Fruit fly (Drosophila melanogaster) whole organism, wandering third instar larva: ENCODE data around the gene Rbsn-5.

ENCODE experiments used
- Abd-B ChIP-seq: fragments of >200 bp; optimal IDR thresholded peaks from 2 replicates; lab custom pipeline; 2017; ENCODE audit warnings: missing biosample characterization, missing genetic modification characterization
- CG32264 ChIP-seq: fragments of 200-800 bp; sonication (Bioruptor generic); optimal IDR thresholded peaks from 2 replicates; lab custom pipeline; 2016; ENCODE audit warnings: missing biosample characterization, missing genetic modification characterization
- CG9705 ChIP-seq: fragments of 200-800 bp; sonication (Bioruptor generic); optimal IDR thresholded peaks from 2 replicates; lab custom pipeline; 2018; ENCODE audit warnings: missing biosample characterization, mild to moderate bottlenecking, missing genetic modification characterization
- CrebA ChIP-seq: fragments of 200-800 bp; sonication (Bioruptor generic); optimal IDR thresholded peaks from 2 replicates; lab custom pipeline; 2016; ENCODE audit warnings: missing biosample characterization, mild to moderate bottlenecking, missing genetic modification characterization, borderline replicate concordance
- Dfd ChIP-seq: fragments of >200 bp; optimal IDR thresholded peaks from 2 replicates; lab custom pipeline; 2017; ENCODE audit warnings: missing biosample characterization, missing genetic modification characterization
- Dif ChIP-seq: fragments of 200-275, 200-300 bp; sonication (Bioruptor generic); optimal IDR thresholded peaks from 2 replicates; lab custom pipeline; 2018; ENCODE audit warnings: missing biosample characterization, missing genetic modification characterization; ENCODE audit not compliant: partially characterized antibody
- GATAd ChIP-seq: sonication (Bioruptor generic); optimal IDR thresholded peaks from 2 replicates; lab custom pipeline; 2016; ENCODE audit warnings: missing biosample characterization, missing genetic modification characterization
- HLH106 ChIP-seq: fragments of 200-800 bp; optimal IDR thresholded peaks from 3 replicates; lab custom pipeline; 2019; ENCODE audit warnings: missing biosample characterization, mild to moderate bottlenecking, missing genetic modification characterization, moderate library complexity
- Hnf4 ChIP-seq: fragments of 200-800 bp; sonication (Bioruptor generic); optimal IDR thresholded peaks from 2 replicates; lab custom pipeline; 2016; ENCODE audit warnings: missing biosample characterization, mild to moderate bottlenecking, missing genetic modification characterization
- Hr78 ChIP-seq: fragments of >200 bp; optimal IDR thresholded peaks from 2 replicates; lab custom pipeline; 2017; ENCODE audit warnings: missing biosample characterization, missing genetic modification characterization
- Hr83 ChIP-seq: fragments of 200-300 bp; sonication (Bioruptor generic); optimal IDR thresholded peaks from 2 replicates; lab custom pipeline; 2016; ENCODE audit warnings: missing biosample characterization, mild to moderate bottlenecking, missing genetic modification characterization, moderate library complexity; ENCODE audit not compliant: poor library complexity, severe bottlenecking
- Jra ChIP-seq: sonication (Bioruptor generic); optimal IDR thresholded peaks from 2 replicates; lab custom pipeline; 2016; ENCODE audit warnings: missing biosample characterization, missing genetic modification characterization
- Myc ChIP-seq: fragments of >200 bp; optimal IDR thresholded peaks from 2 replicates; lab custom pipeline; 2017
- OdsH ChIP-seq: fragments of 200-800 bp; sonication (Bioruptor generic); optimal IDR thresholded peaks from 2 replicates; lab custom pipeline; 2016; ENCODE audit warnings: missing biosample characterization, mild to moderate bottlenecking, missing genetic modification characterization
- Rel ChIP-seq, 2 experiments: fragments of 200-800 bp; sonication (Bioruptor generic) in 1 of 2; optimal IDR thresholded peaks; 2 replicates in 1 of 2; 3 replicates in 1 of 2; lab custom pipeline; 2016 to 2019; ENCODE audit warnings: mild to moderate bottlenecking in 2 of 2, missing biosample characterization in 2 of 2, missing genetic modification characterization in 2 of 2, moderate library complexity in 1 of 2
- Sp1 ChIP-seq: fragments of 200-800 bp; sonication (Bioruptor generic); optimal IDR thresholded peaks from 3 replicates; lab custom pipeline; 2019; ENCODE audit warnings: missing biosample characterization, mild to moderate bottlenecking, missing genetic modification characterization, moderate library complexity
- Vsx2 ChIP-seq: fragments of 200-300, 225-300 bp; sonication (Bioruptor generic); optimal IDR thresholded peaks from 2 replicates; lab custom pipeline; 2018; ENCODE audit warnings: missing biosample characterization, missing genetic modification characterization; ENCODE audit not compliant: partially characterized antibody
- br ChIP-seq: fragments of 200-800 bp; sonication (Bioruptor generic); optimal IDR thresholded peaks from 2 replicates; lab custom pipeline; 2016; ENCODE audit warnings: missing biosample characterization, missing genetic modification characterization
- dl ChIP-seq, 2 experiments: fragments of 175-275, 200-275 bp in 1 of 2; fragments of 200-275 bp in 1 of 2; sonication (Bioruptor generic); optimal IDR thresholded peaks; lab custom pipeline; 2018; ENCODE audit warnings: mild to moderate bottlenecking in 2 of 2, missing biosample characterization in 2 of 2, missing genetic modification characterization in 2 of 2, moderate library complexity in 2 of 2; ENCODE audit not compliant: partially characterized antibody in 2 of 2, insufficient read depth in 1 of 2
- dmrt93B ChIP-seq: fragments of 200-800 bp; sonication (Bioruptor generic); optimal IDR thresholded peaks from 2 replicates; lab custom pipeline; 2018; ENCODE audit warnings: missing biosample characterization, mild to moderate bottlenecking, missing genetic modification characterization
- dsf ChIP-seq: sonication (Bioruptor generic); optimal IDR thresholded peaks from 2 replicates; lab custom pipeline; 2016; ENCODE audit warnings: missing biosample characterization, missing genetic modification characterization, borderline replicate concordance
- ey ChIP-seq: fragments of 200-800 bp; sonication (Bioruptor generic); optimal IDR thresholded peaks from 2 replicates; lab custom pipeline; 2016; ENCODE audit warnings: missing biosample characterization, missing genetic modification characterization
- foxo ChIP-seq, 2 experiments: fragments of 200-800 bp; sonication (Bioruptor generic); optimal IDR thresholded peaks; 2 replicates in 1 of 2; 3 replicates in 1 of 2; lab custom pipeline; 2016 to 2017; ENCODE audit warnings: missing biosample characterization in 2 of 2, missing genetic modification characterization in 2 of 2
- fru ChIP-seq: fragments of 200-800 bp; sonication (Bioruptor generic); optimal IDR thresholded peaks from 3 replicates; lab custom pipeline; 2016; ENCODE audit warnings: missing biosample characterization, mild to moderate bottlenecking, missing genetic modification characterization
- h ChIP-seq: fragments of 200-800 bp; sonication (Bioruptor generic); optimal IDR thresholded peaks from 3 replicates; lab custom pipeline; 2016; ENCODE audit warnings: missing biosample characterization, mild to moderate bottlenecking, missing genetic modification characterization
- jim ChIP-seq: fragments of 175-275, 200-325 bp; sonication (Bioruptor generic); optimal IDR thresholded peaks from 2 replicates; lab custom pipeline; 2016; ENCODE audit warnings: missing biosample characterization, mild to moderate bottlenecking, missing genetic modification characterization
- pan ChIP-seq: fragments of >200 bp; optimal IDR thresholded peaks from 2 replicates; lab custom pipeline; 2017
- psq ChIP-seq: fragments of 200-800 bp; sonication (Bioruptor generic); optimal IDR thresholded peaks from 3 replicates; lab custom pipeline; 2017; ENCODE audit warnings: missing biosample characterization, mild to moderate bottlenecking, missing genetic modification characterization, moderate library complexity
- rgr ChIP-seq: fragments of 200-800 bp; sonication (Bioruptor generic); optimal IDR thresholded peaks from 3 replicates; lab custom pipeline; 2016; ENCODE audit warnings: missing biosample characterization, mild to moderate bottlenecking, missing genetic modification characterization
- sage ChIP-seq: fragments of 200-800 bp; sonication (Bioruptor generic); optimal IDR thresholded peaks from 2 replicates; lab custom pipeline; 2016; ENCODE audit warnings: missing biosample characterization, mild to moderate bottlenecking, missing genetic modification characterization
- sv ChIP-seq: fragments of 200-800 bp; sonication (Bioruptor generic); optimal IDR thresholded peaks from 3 replicates; lab custom pipeline; 2016; ENCODE audit warnings: missing biosample characterization, missing genetic modification characterization
- tai ChIP-seq: sonication (Bioruptor generic); optimal IDR thresholded peaks from 2 replicates; lab custom pipeline; 2016; ENCODE audit warnings: missing biosample characterization, missing genetic modification characterization
- usp ChIP-seq: fragments of >200 bp; optimal IDR thresholded peaks from 2 replicates; lab custom pipeline; 2017; ENCODE audit warnings: missing biosample characterization, missing genetic modification characterization
- woc ChIP-seq: sonication (Bioruptor generic); optimal IDR thresholded peaks from 2 replicates; lab custom pipeline; 2016; ENCODE audit warnings: missing biosample characterization, mild to moderate bottlenecking, missing genetic modification characterization

Gene Rbsn-5

dm6 chr2L:8143947-8144346 is 15.7 kb upstream of the Rbsn-5 start, which contains the start of gene CG42762:
TSS of gene CG42762 (minus strand) at chr2L:8144047.
- TF ChIP-seq Dfd (GFP tag; lab: Kevin White, UChicago), result no peak
- TF ChIP-seq Hr78, result no peak
- no peak for TF ChIP-seq Rel (GFP tag; optimal IDR thresholded peaks at IDR 0.05; lab: Kevin White, UChicago)
- no peak for TF ChIP-seq Rel (tag; optimal IDR thresholded peaks at IDR 0.05; lab: Kevin White, UChicago)
- TF ChIP-seq, all 38 proteins: peak for 0

dm6 chr2L:8145067-8145808 is 14.4 kb upstream of the Rbsn-5 start, which contains the start of the genes CG42763 and CG43394:
TSS of gene CG42763 (minus strand) at chr2L:8145107.
TSS of gene CG43394 (plus strand) at chr2L:8145758.
- peak; percentile 15 for TF ChIP-seq tai
- TF ChIP-seq woc (GFP tag; lab: Kevin White, UChicago), result peak; percentile 9
- no peak for TF ChIP-seq sage
- no peak for TF ChIP-seq HLH106 (tag; lab: Kevin White, UChicago)

dm6 chr2L:8146994-8147661 is 12.5 kb upstream of the Rbsn-5 start, which contains the start of gene CG31606:
TSS of gene CG31606 (plus strand) at chr2L:8147611.
- TF ChIP-seq jim, result no peak
- TF ChIP-seq dmrt93B, result no peak
- no peak for TF ChIP-seq foxo (GFP tag; optimal IDR thresholded peaks at IDR 0.05; lab: Kevin White, UChicago)
- no peak for TF ChIP-seq h (GFP tag; lab: Kevin White, UChicago)

- TF ChIP-seq h (GFP tag; lab: Kevin White, UChicago), result peak; percentile 5
- TF ChIP-seq pan, result no peak
- TF ChIP-seq rgr, result peak; percentile 26
- TF ChIP-seq Sp1 (GFP tag; lab: Kevin White, UChicago), result peak; percentile 6
- no peak for TF ChIP-seq Hr78
- no peak for TF ChIP-seq foxo (GFP tag; optimal IDR thresholded peaks at IDR 0.05; lab: Kevin White, UChicago)
- no peak for TF ChIP-seq tai
- no peak for TF ChIP-seq Vsx2 (GFP tag; lab: Kevin White, UChicago)
- no peak for TF ChIP-seq Hr83 (GFP tag; lab: Kevin White, UChicago)
- TF ChIP-seq dmrt93B, result no peak
- no peak for TF ChIP-seq psq (GFP tag; lab: Kevin White, UChicago)
- no peak for TF ChIP-seq CG9705 (GFP tag; lab: Kevin White, UChicago)
- no peak for TF ChIP-seq sv (GFP tag; lab: Kevin White, UChicago)
- TF ChIP-seq br, result no peak
- no peak for TF ChIP-seq OdsH (GFP tag; lab: Kevin White, UChicago)
- TF ChIP-seq HLH106 (tag; lab: Kevin White, UChicago), result no peak
- no peak for TF ChIP-seq GATAd (GFP tag; lab: Kevin White, UChicago)
- no peak for TF ChIP-seq Hnf4
- TF ChIP-seq, all 38 proteins: peak for 3
Observed at dm6 chr2L:8148514-8149085, 11.0 kb upstream of the Rbsn-5 start.

- peak; percentile 20 for TF ChIP-seq GATAd (GFP tag; lab: Kevin White, UChicago)
- TF ChIP-seq foxo (GFP tag; optimal IDR thresholded peaks at IDR 0.05; lab: Kevin White, UChicago), result peak; percentile 7 to 78
- no peak for TF ChIP-seq Hr78
- no peak for TF ChIP-seq CG32264 (GFP tag; lab: Kevin White, UChicago)
- TF ChIP-seq jim, result no peak
- TF ChIP-seq br, result peak; percentile 76
- no peak for TF ChIP-seq Dif (GFP tag; lab: Kevin White, UChicago)
- no peak for TF ChIP-seq Dfd (GFP tag; lab: Kevin White, UChicago)
- no peak for TF ChIP-seq dmrt93B
- no peak for TF ChIP-seq usp
- TF ChIP-seq Myc (lab: Kevin White, UChicago), result no peak
- TF ChIP-seq tai, result peak; percentile 68
- peak; percentile 35 for TF ChIP-seq Jra
- TF ChIP-seq Vsx2 (GFP tag; lab: Kevin White, UChicago), result no peak
- TF ChIP-seq ey (GFP tag; lab: Kevin White, UChicago), result peak; percentile 71
- TF ChIP-seq dl (GFP tag; optimal IDR thresholded peaks at IDR 0.05; lab: Kevin White, UChicago; ENCODE audit: insufficient read depth in 1 of 2, partially characterized antibody in 2 of 2), result no peak
- peak; percentile 78 for TF ChIP-seq rgr
- peak; percentile 40 for TF ChIP-seq woc (GFP tag; lab: Kevin White, UChicago)
- no peak for TF ChIP-seq sage
- TF ChIP-seq Hnf4, result peak; percentile 79
- TF ChIP-seq psq (GFP tag; lab: Kevin White, UChicago), result peak; percentile 47
- TF ChIP-seq Abd-B (GFP tag; lab: Kevin White, UChicago), result no peak
- peak; percentile 52 for TF ChIP-seq Sp1 (GFP tag; lab: Kevin White, UChicago)
- no peak for TF ChIP-seq CrebA
- no peak for TF ChIP-seq Hr83 (GFP tag; lab: Kevin White, UChicago)
- peak; percentile 61 for TF ChIP-seq fru (GFP tag; lab: Kevin White, UChicago)
- TF ChIP-seq h (GFP tag; lab: Kevin White, UChicago), result peak; percentile 82
- no peak for TF ChIP-seq Rel (GFP tag; optimal IDR thresholded peaks at IDR 0.05; lab: Kevin White, UChicago)
- TF ChIP-seq Rel (tag; optimal IDR thresholded peaks at IDR 0.05; lab: Kevin White, UChicago), result peak; percentile 83
- TF ChIP-seq pan, result no peak
- TF ChIP-seq dsf (GFP tag; lab: Kevin White, UChicago), result no peak
- peak; percentile 74 for TF ChIP-seq HLH106 (tag; lab: Kevin White, UChicago)
Observed at dm6 chr2L:8156682-8157081, 3.0 kb upstream of the Rbsn-5 start.
